Fruit fly (Drosophila melanogaster) whole organism, adult: ENCODE results near the gene CG16779.

Experiments
- CG11617 ChIP-seq: fragments of 200-800 bp; sonication (Bioruptor generic); optimal IDR thresholded peaks from 2 replicates; lab custom pipeline; 2017; ENCODE audit warnings: mild to moderate bottlenecking, missing biosample characterization, missing genetic modification reagents, missing genetic modification characterization
- CG7101 ChIP-seq: fragments of 200-800 bp; sonication (Bioruptor generic); optimal IDR thresholded peaks from 2 replicates; lab custom pipeline; 2018; ENCODE audit warnings: missing biosample characterization, mild to moderate bottlenecking, missing genetic modification characterization, moderate library complexity
- Mnt ChIP-seq: fragments of 200-800 bp; sonication (Bioruptor generic); optimal IDR thresholded peaks from 2 replicates; lab custom pipeline; 2016; ENCODE audit warnings: missing biosample characterization, mild to moderate bottlenecking, missing genetic modification characterization
- cic ChIP-seq: fragments of 200-800 bp; sonication (Bioruptor generic); optimal IDR thresholded peaks from 2 replicates; lab custom pipeline; 2017; ENCODE audit warnings: missing biosample characterization, mild to moderate bottlenecking, missing genetic modification characterization, moderate library complexity
- cnc ChIP-seq, 2 experiments: fragments of >200 bp; optimal IDR thresholded peaks; 2 replicates each; lab custom pipeline; 2017
- kay ChIP-seq: fragments of 200-800 bp; sonication (Bioruptor generic); peaks from one replicate; lab custom pipeline; 2016; ENCODE audit warnings: missing biosample characterization, missing genetic modification characterization, borderline replicate concordance
- ovo ChIP-seq: fragments of 200-800 bp; sonication (Bioruptor generic); optimal IDR thresholded peaks from 2 replicates; lab custom pipeline; 2016; ENCODE audit warnings: missing biosample characterization, missing genetic modification characterization
- pad ChIP-seq: fragments of 200-800 bp; sonication (Bioruptor generic); optimal IDR thresholded peaks from 3 replicates; lab custom pipeline; 2017; ENCODE audit warnings: missing biosample characterization, missing genetic modification characterization, mild to moderate bottlenecking, moderate library complexity, missing genetic modification reagents
- toe ChIP-seq: fragments of 200-800 bp; sonication (Bioruptor generic); optimal IDR thresholded peaks from 2 replicates; lab custom pipeline; 2016; ENCODE audit warnings: missing biosample characterization, missing genetic modification characterization

- no peak for TF ChIP-seq Mnt
- no peak for TF ChIP-seq pad (GFP tag; lab: Kevin White, UChicago)
- no peak for TF ChIP-seq cnc (optimal IDR thresholded peaks at IDR 0.05; lab: Kevin White, UChicago)
- TF ChIP-seq CG7101 (tag; lab: Kevin White, UChicago) = no peak
- TF ChIP-seq ovo (GFP tag; lab: Kevin White, UChicago) = no peak
- TF ChIP-seq CG11617 (GFP tag; lab: Kevin White, UChicago) = no peak
- TF ChIP-seq cic (GFP tag; lab: Kevin White, UChicago) = no peak
- TF ChIP-seq toe = no peak
- TF ChIP-seq kay (GFP tag; lab: Kevin White, UChicago) = no peak
Measured at dm6 chr3R:9487561-9487960, 5.9 kb downstream of the CG16779 start.
